Fruit fly (Drosophila melanogaster) whole organism, embryonic: ENCODE data around the gene CG8236.

Experiments
- Asciz ChIP-seq: fragments of 200-800 bp; sonication (Bioruptor generic); optimal IDR thresholded peaks from 2 replicates; lab custom pipeline; 2017; ENCODE audit warnings: missing biosample characterization, mild to moderate bottlenecking, missing genetic modification characterization, missing genetic modification reagents
- CG10267 ChIP-seq: fragments of 200-800 bp; sonication (Bioruptor generic); optimal IDR thresholded peaks from 2 replicates; lab custom pipeline; 2018; ENCODE audit warnings: missing biosample characterization, mild to moderate bottlenecking, missing genetic modification characterization, moderate library complexity
- CG12155 ChIP-seq: fragments of 200-800 bp; sonication (Bioruptor generic); optimal IDR thresholded peaks from 3 replicates; lab custom pipeline; 2016; ENCODE audit warnings: missing biosample characterization, missing genetic modification characterization
- CG13287 ChIP-seq: fragments of 200-800 bp; sonication (Bioruptor generic); IDR thresholded peaks from 2 replicates; pipeline ENCODE4 v1.3.6; 2022; ENCODE audit warnings: missing biosample characterization, missing genetic modification characterization; ENCODE audit not compliant: partially characterized antibody
- CG13775 ChIP-seq: fragments of 200-800 bp; sonication (Bioruptor generic); optimal IDR thresholded peaks from 3 replicates; lab custom pipeline; 2017; ENCODE audit warnings: missing biosample characterization, mild to moderate bottlenecking, missing genetic modification characterization
- CG15073 ChIP-seq: fragments of 200-800 bp; sonication (Bioruptor generic); optimal IDR thresholded peaks from 2 replicates; lab custom pipeline; 2016; ENCODE audit warnings: missing biosample characterization, missing genetic modification characterization
- CG15269 ChIP-seq: fragments of 200-800 bp; sonication (Bioruptor generic); optimal IDR thresholded peaks from 2 replicates; lab custom pipeline; 2018; ENCODE audit warnings: missing biosample characterization, mild to moderate bottlenecking, missing genetic modification characterization, moderate library complexity
- CG1602 ChIP-seq: fragments of 200-800 bp; sonication (Bioruptor generic); optimal IDR thresholded peaks from 3 replicates; lab custom pipeline; 2016; ENCODE audit warnings: missing biosample characterization, missing genetic modification characterization
- CG17361 ChIP-seq: fragments of 200-800 bp; sonication (Bioruptor generic); IDR thresholded peaks from 3 replicates; pipeline ENCODE4 v1.3.6; 2022; ENCODE audit warnings: missing biosample characterization, missing genetic modification characterization
- CG17802 ChIP-seq: fragments of 200-800 bp; sonication (Bioruptor generic); optimal IDR thresholded peaks from 2 replicates; lab custom pipeline; 2018; ENCODE audit warnings: missing biosample characterization, mild to moderate bottlenecking, missing genetic modification characterization, moderate library complexity
- CG18011 ChIP-seq: fragments of 200-800 bp; sonication (Bioruptor generic); optimal IDR thresholded peaks from 2 replicates; lab custom pipeline; 2017; ENCODE audit warnings: missing biosample characterization, missing genetic modification characterization, mild to moderate bottlenecking, moderate library complexity, missing genotype
- CG2875 ChIP-seq: fragments of 200-800 bp; sonication (Bioruptor generic); optimal IDR thresholded peaks from 2 replicates; lab custom pipeline; 2017; ENCODE audit warnings: missing biosample characterization, mild to moderate bottlenecking, missing genetic modification characterization, missing genetic modification reagents
- CG32532 ChIP-seq: fragments of 200-800 bp; sonication (Bioruptor generic); IDR thresholded peaks from 2 replicates; pipeline ENCODE4 v1.3.6; 2022; ENCODE audit warnings: missing biosample characterization, missing genetic modification characterization
- CG4617 ChIP-seq: fragments of 200-800 bp; sonication (Bioruptor generic); optimal IDR thresholded peaks from 3 replicates; lab custom pipeline; 2016; ENCODE audit warnings: missing biosample characterization, missing genetic modification characterization, borderline replicate concordance
- CG9215 ChIP-seq: fragments of 200-800 bp; sonication (Bioruptor generic); IDR thresholded peaks from 2 replicates; pipeline ENCODE4 v1.3.6; 2022; ENCODE audit warnings: missing biosample characterization, missing genetic modification characterization
- CG9797 ChIP-seq: fragments of 200-800 bp; sonication (Bioruptor generic); optimal IDR thresholded peaks from 3 replicates; lab custom pipeline; 2018; ENCODE audit warnings: missing biosample characterization, mild to moderate bottlenecking, missing genetic modification characterization
- CG9932 ChIP-seq: fragments of 200-800 bp; sonication (Bioruptor generic); IDR thresholded peaks from 2 replicates; pipeline ENCODE4 v1.3.6; 2022; ENCODE audit warnings: missing biosample characterization, missing genetic modification characterization
- Chrac-16 ChIP-seq: fragments of 200-800 bp; sonication (Bioruptor generic); optimal IDR thresholded peaks from 3 replicates; lab custom pipeline; 2016; ENCODE audit warnings: missing biosample characterization, missing genetic modification characterization
- D19A ChIP-seq: fragments of 200-800 bp; optimal IDR thresholded peaks from 3 replicates; lab custom pipeline; 2019; ENCODE audit warnings: missing biosample characterization, mild to moderate bottlenecking, missing genetic modification characterization, moderate library complexity
- Dfd ChIP-seq, 2 experiments: fragments of >200 bp; optimal IDR thresholded peaks; 2 replicates each; lab custom pipeline; 2017; ENCODE audit warnings: missing biosample characterization in 2 of 2, missing genetic modification characterization in 2 of 2
- Elba2 ChIP-seq: fragments of 200-800 bp; sonication (Bioruptor generic); optimal IDR thresholded peaks from 3 replicates; lab custom pipeline; 2016; ENCODE audit warnings: missing biosample characterization, missing genetic modification characterization
- Hr39 ChIP-seq: fragments of >200 bp; optimal IDR thresholded peaks from 2 replicates; lab custom pipeline; 2017
- Jarid2 ChIP-seq: fragments of 200-800 bp; sonication (Bioruptor generic); optimal IDR thresholded peaks from 3 replicates; lab custom pipeline; 2017; ENCODE audit warnings: mild to moderate bottlenecking, missing biosample characterization, missing genetic modification reagents, missing genetic modification characterization
- Opbp ChIP-seq: fragments of 200-800 bp; sonication (Bioruptor generic); IDR thresholded peaks from 3 replicates; pipeline ENCODE4 v1.3.6; 2022; ENCODE audit warnings: missing biosample characterization, missing genetic modification characterization; ENCODE audit not compliant: partially characterized antibody
- Sry-β ChIP-seq: fragments of 200-800 bp; sonication (Bioruptor generic); optimal IDR thresholded peaks from 2 replicates; lab custom pipeline; 2018; ENCODE audit warnings: missing biosample characterization, mild to moderate bottlenecking, missing genetic modification characterization, moderate library complexity
- TFAM ChIP-seq: fragments of 200-800 bp; sonication (Bioruptor generic); optimal IDR thresholded peaks from 2 replicates; lab custom pipeline; 2017; ENCODE audit warnings: missing biosample characterization, missing genetic modification characterization, inconsistent platforms
- Trl ChIP-seq, 3 experiments: fragments of >200 bp in 2 of 3; fragments of 200-800 bp in 1 of 3; sonication (Bioruptor generic) in 1 of 3; optimal IDR thresholded peaks; 2 replicates in 1 of 3; 3 replicates in 2 of 3; lab custom pipeline; 2016 to 2017; ENCODE audit warnings: missing biosample characterization in 1 of 3, missing genetic modification characterization in 1 of 3
- aop ChIP-seq: fragments of 200-800 bp; sonication (Bioruptor generic); IDR thresholded peaks from 2 replicates; pipeline ENCODE4 v1.3.6; 2022; ENCODE audit warnings: missing biosample characterization, missing genetic modification characterization
- caup ChIP-seq: fragments of 200-800 bp; sonication (Bioruptor generic); optimal IDR thresholded peaks from 3 replicates; lab custom pipeline; 2017; ENCODE audit warnings: missing biosample characterization, mild to moderate bottlenecking, missing genetic modification characterization, moderate library complexity; ENCODE audit not compliant: severe bottlenecking
- chm ChIP-seq: fragments of 200-800 bp; sonication (Bioruptor generic); IDR thresholded peaks from 2 replicates; pipeline ENCODE4 v1.3.6; 2022; ENCODE audit warnings: missing biosample characterization, missing genetic modification characterization
- corto ChIP-seq: fragments of 200-800 bp; sonication (Bioruptor generic); optimal IDR thresholded peaks from 2 replicates; lab custom pipeline; 2016; ENCODE audit warnings: missing biosample characterization, mild to moderate bottlenecking, missing genetic modification characterization, moderate library complexity
- gce ChIP-seq: fragments of 200-800 bp; sonication (Bioruptor generic); IDR thresholded peaks from 3 replicates; pipeline ENCODE4 v1.3.6; 2022; ENCODE audit warnings: missing biosample characterization, missing genetic modification characterization
- gro ChIP-seq: fragments of 200-800 bp; sonication (Bioruptor generic); optimal IDR thresholded peaks from 2 replicates; lab custom pipeline; 2016; ENCODE audit warnings: missing biosample characterization, missing genetic modification characterization
- inv ChIP-seq: fragments of 200-800 bp; sonication (Bioruptor generic); IDR thresholded peaks from 2 replicates; pipeline ENCODE4 v1.3.6; 2022; ENCODE audit warnings: missing biosample characterization, missing genetic modification characterization; ENCODE audit not compliant: partially characterized antibody
- lilli ChIP-seq: fragments of 200-800 bp; sonication (Bioruptor generic); optimal IDR thresholded peaks from 3 replicates; lab custom pipeline; 2016; ENCODE audit warnings: missing biosample characterization, missing genetic modification characterization
- onecut ChIP-seq: fragments of 200-800 bp; sonication (Bioruptor generic); IDR thresholded peaks from 2 replicates; pipeline ENCODE4 v1.3.6; 2022; ENCODE audit warnings: missing biosample characterization, missing genetic modification characterization
- org-1 ChIP-seq: fragments of 200-800 bp; sonication (Bioruptor generic); optimal IDR thresholded peaks from 2 replicates; lab custom pipeline; 2017; ENCODE audit warnings: missing biosample characterization, missing genetic modification characterization
- pfk ChIP-seq: fragments of 200-800 bp; sonication (Bioruptor generic); optimal IDR thresholded peaks from 2 replicates; lab custom pipeline; 2018; ENCODE audit warnings: missing biosample characterization, mild to moderate bottlenecking, missing genetic modification characterization, moderate library complexity
- pho ChIP-seq: fragments of 200-800 bp; sonication (Bioruptor generic); optimal IDR thresholded peaks from 2 replicates; lab custom pipeline; 2016; ENCODE audit warnings: missing biosample characterization, missing genetic modification characterization
- pita ChIP-seq: fragments of 200-800 bp; sonication (Bioruptor generic); optimal IDR thresholded peaks from 2 replicates; lab custom pipeline; 2017; ENCODE audit warnings: missing biosample characterization, mild to moderate bottlenecking, missing genetic modification characterization
- ro ChIP-seq: fragments of 200-800 bp; sonication (Bioruptor generic); IDR thresholded peaks from 2 replicates; pipeline ENCODE4 v1.3.6; 2022; ENCODE audit warnings: missing biosample characterization, missing genetic modification characterization
- so ChIP-seq: fragments of 200-800 bp; sonication (Bioruptor generic); IDR thresholded peaks from 3 replicates; pipeline ENCODE4 v1.3.6; 2022; ENCODE audit warnings: missing biosample characterization, missing genetic modification characterization
- sr ChIP-seq: fragments of 200-800 bp; sonication (Bioruptor generic); IDR thresholded peaks from 3 replicates; pipeline ENCODE4 v1.3.6; 2022; ENCODE audit warnings: missing biosample characterization, missing genetic modification characterization
- ttk ChIP-seq: fragments of 200-800 bp; sonication (Bioruptor generic); IDR thresholded peaks from 2 replicates; pipeline ENCODE4 v2.1.2; 2022; ENCODE audit warnings: missing biosample characterization, missing genetic modification characterization
- tup ChIP-seq: fragments of 200-800 bp; sonication (Bioruptor generic); optimal IDR thresholded peaks from 2 replicates; lab custom pipeline; 2016; ENCODE audit warnings: missing biosample characterization, mild to moderate bottlenecking, missing genetic modification characterization, moderate library complexity
- twi ChIP-seq: fragments of 200-800 bp; optimal IDR thresholded peaks from 2 replicates; lab custom pipeline; 2019; ENCODE audit warnings: missing biosample characterization, mild to moderate bottlenecking, missing genetic modification characterization, moderate library complexity
- unc-4 ChIP-seq: fragments of 200-800 bp; sonication (Bioruptor generic); IDR thresholded peaks from 2 replicates; pipeline ENCODE4 v1.3.6; 2022; ENCODE audit warnings: missing biosample characterization, missing genetic modification characterization; ENCODE audit not compliant: partially characterized antibody
- zfh2 ChIP-seq: fragments of 200-800 bp; sonication (Bioruptor generic); optimal IDR thresholded peaks from 2 replicates; lab custom pipeline; 2016; ENCODE audit warnings: missing biosample characterization, missing genetic modification characterization

Gene CG8236

dm6 chr3R:8810397-8811184, 41.4 kb downstream of the CG8236 start (continued):
- TF ChIP-seq tup (GFP tag; lab: Kevin White, UChicago) (peak; percentile 89), caup (GFP tag; lab: Kevin White, UChicago) (peak; percentile 93), lilli (GFP tag; lab: Kevin White, UChicago) (peak; percentile 45), CG15269 (tag; lab: Kevin White, UChicago) (peak; percentile 77), gro (GFP tag; lab: Kevin White, UChicago) (peak; percentile 88), sr (GFP tag; lab: Robert Waterston, UW) (peak; percentile 79), unc-4 (no peak), Hr39 (no peak), CG18011 (GFP tag; lab: Kevin White, UChicago) (peak; percentile 59), CG10267 (tag; lab: Kevin White, UChicago) (peak; percentile 44), Elba2 (GFP tag; lab: Kevin White, UChicago) (no peak), CG12155 (GFP tag; lab: Kevin White, UChicago) (no peak), CG17361 (GFP tag; lab: Robert Waterston, UW) (no peak; the same call in 2 of the 3 replicates), ro (GFP tag; lab: Robert Waterston, UW) (no peak), CG9215 (peak; percentile 62), corto (peak; percentile 10), CG15073 (peak; percentile 5), CG4617 (GFP tag; lab: Kevin White, UChicago) (peak; percentile 29), Asciz (GFP tag; lab: Kevin White, UChicago) (peak; percentile 94), pho (peak; percentile 73), chm (GFP tag; lab: Robert Waterston, UW) (peak; percentile 93), CG9797 (peak; percentile 2), so (GFP tag; lab: Robert Waterston, UW) (peak; percentile 89), aop (GFP tag; lab: Robert Waterston, UW) (peak; percentile 59; the same call in 1 of the 2 replicates), TFAM (peak; percentile 51), Dfd (GFP tag; optimal IDR thresholded peaks at IDR 0.05; lab: Kevin White, UChicago) (no peak), D19A (tag; lab: Kevin White, UChicago) (peak; percentile 59), inv (GFP tag; lab: Robert Waterston, UW) (no peak), Chrac-16 (no peak), org-1 (GFP tag; lab: Kevin White, UChicago) (peak; percentile 91), CG1602 (peak; percentile 66), onecut (GFP tag; lab: Robert Waterston, UW) (peak; percentile 86), CG17802 (tag; lab: Kevin White, UChicago) (peak; percentile 25), Jarid2 (peak; percentile 74), pita (GFP tag; lab: Kevin White, UChicago) (no peak), pfk (GFP tag; lab: Kevin White, UChicago) (peak; percentile 87), CG9932 (GFP tag; lab: Robert Waterston, UW) (no peak), ttk (GFP tag; lab: Robert Waterston, UW) (no peak; the same call in 1 of the 2 replicates), CG2875 (GFP tag; lab: Kevin White, UChicago) (peak; percentile 93), Sry-β (GFP tag; lab: Kevin White, UChicago) (peak; percentile 71), CG32532 (GFP tag; lab: Robert Waterston, UW) (peak; percentile 84), CG13775 (GFP tag; lab: Kevin White, UChicago) (peak; percentile 18), Trl (optimal IDR thresholded peaks at IDR 0.05; lab: Kevin White, UChicago) (no peak), Trl (GFP tag; optimal IDR thresholded peaks at IDR 0.05; lab: Kevin White, UChicago) (peak; percentile 41), twi (tag; lab: Kevin White, UChicago) (peak; percentile 80), CG13287 (GFP tag; lab: Robert Waterston, UW) (no peak; the same call in 1 of the 2 replicates), Opbp (GFP tag; lab: Robert Waterston, UW) (no peak), zfh2 (GFP tag; lab: Kevin White, UChicago) (peak; percentile 19), gce (peak; percentile 84)
